Worm (Caenorhabditis elegans) whole organism, young adult: ENCODE measurements around the gene K02E10.6.

Source experiments
- B0261.1 ChIP-seq: sonication (generic microtip); optimal IDR thresholded peaks from 2 replicates; lab custom pipeline; 2016; ENCODE audit warnings: mild to moderate bottlenecking, missing genetic modification characterization, moderate library complexity, missing compliant biosample characterization
- C06A6.2 ChIP-seq: fragments of 200-800 bp; sonication (Bioruptor generic); conservative IDR thresholded peaks from 2 replicates; pipeline ENCODE4 v1.3.6; 2022; ENCODE audit warnings: missing genetic modification characterization, missing compliant biosample characterization
- F22D6.2 ChIP-seq: sonication (generic microtip); optimal IDR thresholded peaks from 2 replicates; lab custom pipeline; 2016; ENCODE audit warnings: mild to moderate bottlenecking, missing genetic modification characterization, missing compliant biosample characterization
- F33H1.4 ChIP-seq: fragments of 200-800 bp; sonication (Bioruptor generic); IDR thresholded peaks from 2 replicates; pipeline ENCODE4 v1.3.6; 2022; ENCODE audit warnings: missing genetic modification reagents, missing genetic modification characterization, missing compliant biosample characterization
- F37B4.10 ChIP-seq: fragments of 200-800 bp; sonication (Bioruptor generic); IDR thresholded peaks from 2 replicates; pipeline ENCODE4 v1.3.6; 2022; ENCODE audit warnings: missing genetic modification characterization, missing compliant biosample characterization
- F49E8.2 ChIP-seq: sonication (generic microtip); optimal IDR thresholded peaks from 3 replicates; lab custom pipeline; 2017; ENCODE audit warnings: missing genetic modification characterization, mild to moderate bottlenecking, missing compliant biosample characterization, antibody characterized with exemption, moderate library complexity; ENCODE audit not compliant: insufficient read depth
- F52B5.7 ChIP-seq: sonication (generic microtip); optimal IDR thresholded peaks from 2 replicates; lab custom pipeline; 2016; ENCODE audit warnings: mild to moderate bottlenecking, missing genetic modification characterization, missing compliant biosample characterization
- F57C9.4 ChIP-seq: sonication (generic microtip); optimal IDR thresholded peaks from 2 replicates; lab custom pipeline; 2017; ENCODE audit warnings: mild to moderate bottlenecking, missing genetic modification characterization, missing compliant biosample characterization
- T26A5.8 ChIP-seq: sonication (generic microtip); optimal IDR thresholded peaks from 2 replicates; lab custom pipeline; 2016; ENCODE audit warnings: missing genetic modification characterization, missing compliant biosample characterization
- Y56A3A.18 ChIP-seq: fragments of 200-800 bp; sonication (Bioruptor generic); IDR thresholded peaks from 2 replicates; pipeline ENCODE4 v1.3.6; 2022; ENCODE audit warnings: missing genetic modification reagents, missing genetic modification characterization, missing compliant biosample characterization
- Y67H2A.10 ChIP-seq: fragments of 200-800 bp; sonication (Bioruptor generic); conservative IDR thresholded peaks from 2 replicates; pipeline ENCODE4 v1.3.6; 2022; ENCODE audit warnings: missing genetic modification reagents, missing genetic modification characterization, missing compliant biosample characterization
- Y79H2A.3 ChIP-seq: fragments of 200-800 bp; sonication (Bioruptor generic); conservative IDR thresholded peaks from 2 replicates; pipeline ENCODE4 v1.3.6; 2022; ENCODE audit warnings: missing genetic modification reagents, missing genetic modification characterization, missing compliant biosample characterization
- ama-1 ChIP-seq, 3 experiments: fragments of 150-350 bp in 1 of 3; sonication (generic microtip) in 2 of 3; optimal IDR thresholded peaks; 2 replicates each; lab custom pipeline; 2014 to 2018; ENCODE audit warnings: missing biosample characterization in 2 of 3, missing genetic modification characterization in 2 of 3, missing genetic modification reagents in 2 of 3
- attf-5 ChIP-seq: fragments of 200-800 bp; sonication (Bioruptor generic); optimal IDR thresholded peaks from 2 replicates; lab custom pipeline; 2018; ENCODE audit warnings: mild to moderate bottlenecking, missing genetic modification characterization, missing compliant biosample characterization
- attf-6 ChIP-seq: fragments of 200-800 bp; sonication (Bioruptor generic); IDR thresholded peaks from 2 replicates; pipeline ENCODE4 v1.3.6; 2022; ENCODE audit warnings: missing genetic modification reagents, missing genetic modification characterization, missing compliant biosample characterization
- cebp-1 ChIP-seq, 2 experiments: fragments of 200-800 bp in 1 of 2; sonication (Bioruptor generic) in 1 of 2; sonication (generic microtip) in 1 of 2; IDR thresholded peaks in 1 of 2; optimal IDR thresholded peaks in 1 of 2; 2 replicates each; pipeline versions ENCODE4 v1.3.6 to Lab custom; 2017 to 2022; ENCODE audit warnings: missing compliant biosample characterization in 2 of 2, missing genetic modification characterization in 2 of 2, mild to moderate bottlenecking in 1 of 2, missing genetic modification reagents in 1 of 2, moderate library complexity in 1 of 2
- ceh-58 ChIP-seq: fragments of 200-800 bp; sonication (Bioruptor generic); IDR thresholded peaks from 2 replicates; pipeline ENCODE4 v1.3.6; 2022; ENCODE audit warnings: missing genetic modification characterization, missing compliant biosample characterization
- ceh-91 ChIP-seq: fragments of 200-800 bp; sonication (Bioruptor generic); IDR thresholded peaks from 2 replicates; pipeline ENCODE4 v1.3.6; 2022; ENCODE audit warnings: missing genetic modification reagents, missing genetic modification characterization, missing compliant biosample characterization
- chd-7 ChIP-seq: sonication (generic microtip); optimal IDR thresholded peaks from 2 replicates; lab custom pipeline; 2016; ENCODE audit warnings: mild to moderate bottlenecking, missing genetic modification characterization, moderate library complexity, missing compliant biosample characterization
- die-1 ChIP-seq: sonication (generic microtip); optimal IDR thresholded peaks from 2 replicates; lab custom pipeline; 2016; ENCODE audit warnings: missing genotype, mild to moderate bottlenecking, missing genetic modification characterization, missing compliant biosample characterization
- dox-1 ChIP-seq: fragments of 200-800 bp; sonication (Bioruptor generic); IDR thresholded peaks from 2 replicates; pipeline ENCODE4 v1.3.6; 2022; ENCODE audit warnings: missing genetic modification reagents, missing genetic modification characterization, missing compliant biosample characterization
- dpff-1 ChIP-seq: sonication (generic microtip); optimal IDR thresholded peaks from 2 replicates; lab custom pipeline; 2017; ENCODE audit warnings: mild to moderate bottlenecking, missing genetic modification characterization, missing compliant biosample characterization
- egrh-3 ChIP-seq: fragments of 200-800 bp; sonication (Bioruptor generic); IDR thresholded peaks from 2 replicates; pipeline ENCODE4 v1.3.6; 2022; ENCODE audit warnings: missing genetic modification reagents, missing genetic modification characterization, missing compliant biosample characterization
- ekl-4 ChIP-seq: fragments of 200-800 bp; sonication (Bioruptor generic); IDR thresholded peaks from 2 replicates; pipeline ENCODE4 v1.3.6; 2022; ENCODE audit warnings: missing genetic modification reagents, missing genetic modification characterization, missing compliant biosample characterization
- gei-17 ChIP-seq: fragments of 200-800 bp; sonication (Bioruptor generic); optimal IDR thresholded peaks from 2 replicates; lab custom pipeline; 2018; ENCODE audit warnings: mild to moderate bottlenecking, missing genetic modification characterization, missing compliant biosample characterization
- hlh-26 ChIP-seq: fragments of 200-800 bp; sonication (Bioruptor generic); conservative IDR thresholded peaks from 2 replicates; pipeline ENCODE4 v1.3.6; 2022; ENCODE audit warnings: missing genetic modification reagents, missing genetic modification characterization, missing compliant biosample characterization
- hmg-20 ChIP-seq: fragments of 200-800 bp; sonication (Bioruptor generic); IDR thresholded peaks from 2 replicates; pipeline ENCODE4 v1.3.6; 2022; ENCODE audit warnings: missing genetic modification reagents, missing genetic modification characterization, missing compliant biosample characterization
- hsf-1 ChIP-seq: fragments of 200-800 bp; sonication (Bioruptor generic); IDR thresholded peaks from 2 replicates; pipeline ENCODE4 v1.3.6; 2022; ENCODE audit warnings: missing genetic modification reagents, missing genetic modification characterization, missing compliant biosample characterization
- let-607 ChIP-seq, 2 experiments: fragments of 200-800 bp in 1 of 2; sonication (Bioruptor generic) in 1 of 2; sonication (generic microtip) in 1 of 2; optimal IDR thresholded peaks; 2 replicates each; lab custom pipeline; 2016 to 2018; ENCODE audit warnings: mild to moderate bottlenecking in 2 of 2, missing compliant biosample characterization in 2 of 2, missing genetic modification characterization in 2 of 2, moderate library complexity in 2 of 2, missing genotype in 1 of 2
- lin-35 ChIP-seq, 3 experiments: fragments of 150-350 bp in 2 of 3; sonication (generic microtip) in 1 of 3; optimal IDR thresholded peaks; 2 replicates each; lab custom pipeline; 2014 to 2018; ENCODE audit warnings: missing biosample characterization in 3 of 3, missing genetic modification characterization in 3 of 3, missing genetic modification reagents in 3 of 3
- lin-40 ChIP-seq: sonication (generic microtip); optimal IDR thresholded peaks from 2 replicates; lab custom pipeline; 2016; ENCODE audit warnings: missing genetic modification characterization, mild to moderate bottlenecking, missing compliant biosample characterization, missing genotype, missing genetic modification reagents
- lin-54 ChIP-seq: fragments of 200-800 bp; sonication (Bioruptor generic); optimal IDR thresholded peaks from 2 replicates; lab custom pipeline; 2018; ENCODE audit warnings: mild to moderate bottlenecking, missing genetic modification characterization, missing compliant biosample characterization
- madf-10 ChIP-seq: sonication (generic microtip); optimal IDR thresholded peaks from 2 replicates; lab custom pipeline; 2016; ENCODE audit warnings: mild to moderate bottlenecking, missing genetic modification characterization, missing compliant biosample characterization
- madf-8 ChIP-seq: fragments of 200-800 bp; sonication (Bioruptor generic); conservative IDR thresholded peaks from 2 replicates; pipeline ENCODE4 v1.3.6; 2022; ENCODE audit warnings: missing genetic modification reagents, missing genetic modification characterization, missing compliant biosample characterization
- mcd-1 ChIP-seq: fragments of 200-800 bp; sonication (Bioruptor generic); IDR thresholded peaks from 2 replicates; pipeline ENCODE4 v1.3.6; 2022; ENCODE audit warnings: missing genetic modification reagents, missing genetic modification characterization, missing compliant biosample characterization
- mes-4 ChIP-seq: sonication (generic microtip); optimal IDR thresholded peaks from 2 replicates; lab custom pipeline; 2016; ENCODE audit warnings: missing genotype, missing genetic modification characterization, missing compliant biosample characterization
- mxl-1 ChIP-seq: sonication (generic microtip); optimal IDR thresholded peaks from 2 replicates; lab custom pipeline; 2016; ENCODE audit warnings: missing genetic modification characterization, missing compliant biosample characterization
- nhr-179 ChIP-seq: sonication (generic microtip); optimal IDR thresholded peaks from 2 replicates; lab custom pipeline; 2016; ENCODE audit warnings: mild to moderate bottlenecking, missing genetic modification characterization, missing compliant biosample characterization
- nhr-90 ChIP-seq: sonication (generic microtip); optimal IDR thresholded peaks from 2 replicates; lab custom pipeline; 2016; ENCODE audit warnings: missing genotype, mild to moderate bottlenecking, missing genetic modification characterization, missing compliant biosample characterization
- rcor-1 ChIP-seq: fragments of 200-800 bp; sonication (Bioruptor generic); IDR thresholded peaks from 2 replicates; pipeline ENCODE4 v1.3.6; 2022; ENCODE audit warnings: missing genetic modification reagents, missing genetic modification characterization, missing compliant biosample characterization
- sdz-38 ChIP-seq: sonication (generic microtip); optimal IDR thresholded peaks from 2 replicates; lab custom pipeline; 2016; ENCODE audit warnings: missing genotype, missing genetic modification characterization, missing compliant biosample characterization
- snpc-1.1 ChIP-seq: sonication (generic microtip); optimal IDR thresholded peaks from 2 replicates; lab custom pipeline; 2017; ENCODE audit warnings: missing genetic modification characterization, mild to moderate bottlenecking, missing compliant biosample characterization, antibody characterized with exemption, moderate library complexity, missing genotype, missing genetic modification reagents; ENCODE audit not compliant: insufficient read depth
- snpc-1.3 ChIP-seq: sonication (generic microtip); optimal IDR thresholded peaks from 2 replicates; lab custom pipeline; 2017; ENCODE audit warnings: missing genetic modification characterization, mild to moderate bottlenecking, missing compliant biosample characterization, antibody characterized with exemption, moderate library complexity, missing genotype, missing genetic modification reagents; ENCODE audit not compliant: insufficient read depth
- sptf-2 ChIP-seq: fragments of 200-800 bp; sonication (Bioruptor generic); optimal IDR thresholded peaks from 2 replicates; lab custom pipeline; 2018; ENCODE audit warnings: mild to moderate bottlenecking, missing genetic modification characterization, missing compliant biosample characterization
- ztf-22 ChIP-seq: fragments of 200-800 bp; sonication (Bioruptor generic); optimal IDR thresholded peaks from 2 replicates; lab custom pipeline; 2018; ENCODE audit warnings: mild to moderate bottlenecking, missing genetic modification characterization, moderate library complexity, missing compliant biosample characterization
- ztf-26 ChIP-seq: sonication (generic microtip); optimal IDR thresholded peaks from 2 replicates; lab custom pipeline; 2017; ENCODE audit warnings: missing genetic modification characterization, missing compliant biosample characterization
- ztf-3 ChIP-seq: fragments of 200-800 bp; sonication (Bioruptor generic); optimal IDR thresholded peaks from 2 replicates; lab custom pipeline; 2018; ENCODE audit warnings: mild to moderate bottlenecking, missing genetic modification characterization, missing compliant biosample characterization

Gene K02E10.6

ce11 chrX:2527877-2528276, 45.3 kb upstream of the K02E10.6 start:
- TF ChIP-seq egrh-3 (GFP tag; lab: Robert Waterston, UW), result peak; percentile 58; the same call in 1 of the 2 replicates
- no peak for TF ChIP-seq ztf-26
- no peak for TF ChIP-seq gei-17
- TF ChIP-seq ceh-91, result no peak
- TF ChIP-seq attf-5 (GFP tag; lab: Kevin White, UChicago), result no peak
- TF ChIP-seq F33H1.4 (GFP tag; lab: Robert Waterston, UW), result no peak
- no peak for TF ChIP-seq C06A6.2 (GFP tag; lab: Robert Waterston, UW)
- TF ChIP-seq nhr-90 (tag; lab: Kevin White, UChicago), result peak; percentile 71
- peak; percentile 19; the same call in 1 of the 2 replicates for TF ChIP-seq Y56A3A.18 (GFP tag; lab: Robert Waterston, UW)
- no peak for TF ChIP-seq hlh-26
- peak; percentile 26 for TF ChIP-seq nhr-179 (tag; lab: Kevin White, UChicago)
- TF ChIP-seq die-1 (tag; lab: Kevin White, UChicago), result peak; percentile 74
- TF ChIP-seq let-607 (tag; optimal IDR thresholded peaks at IDR 0.05; lab: Kevin White, UChicago), result peak in 1 of 2 experiments; percentile 47
- TF ChIP-seq sdz-38 (tag; lab: Kevin White, UChicago), result no peak
- TF ChIP-seq F22D6.2 (tag; lab: Kevin White, UChicago), result peak; percentile 10
- TF ChIP-seq F57C9.4, result no peak
- TF ChIP-seq lin-35 (GFP tag; optimal IDR thresholded peaks at IDR 0.05; lab: Kevin White, UChicago), result peak in 1 of 3 experiments; percentile 45
- no peak for TF ChIP-seq hmg-20 (GFP tag; lab: Robert Waterston, UW)
- TF ChIP-seq ama-1 (optimal IDR thresholded peaks at IDR 0.05; lab: Kevin White, UChicago), result no peak
- TF ChIP-seq ama-1 (GFP tag; optimal IDR thresholded peaks at IDR 0.05; lab: Kevin White, UChicago), result peak; percentile 3 to 26
- no peak for TF ChIP-seq ztf-22 (GFP tag; lab: Kevin White, UChicago)
- TF ChIP-seq dpff-1, result no peak
- TF ChIP-seq mcd-1 (GFP tag; lab: Robert Waterston, UW), result peak; percentile 45; the same call in 1 of the 2 replicates
- TF ChIP-seq sptf-2, result no peak
- TF ChIP-seq hsf-1 (GFP tag; lab: Robert Waterston, UW), result 0 out of 2 replicates have a peak, but pooled peaks have one; percentile 30
- TF ChIP-seq ceh-58 (GFP tag; lab: Robert Waterston, UW), result no peak
- no peak for TF ChIP-seq cebp-1 (GFP tag; IDR thresholded peaks at IDR 0.05; lab: Robert Waterston, UW)
- peak; percentile 56 for TF ChIP-seq cebp-1 (tag; optimal IDR thresholded peaks at IDR 0.05; lab: Kevin White, UChicago)
- TF ChIP-seq F37B4.10 (GFP tag; lab: Robert Waterston, UW), result no peak
- TF ChIP-seq mxl-1 (tag; lab: Kevin White, UChicago), result peak; percentile 25
- TF ChIP-seq rcor-1, result 0 out of 2 replicates have a peak, but pooled peaks have one; percentile 36
- TF ChIP-seq Y79H2A.3 (GFP tag; lab: Robert Waterston, UW), result no peak
- 0 out of 2 replicates have a peak, but pooled peaks have one; percentile 26 for TF ChIP-seq attf-6
- TF ChIP-seq F52B5.7 (tag; lab: Kevin White, UChicago), result no peak
- peak; percentile 17 for TF ChIP-seq chd-7 (tag; lab: Kevin White, UChicago)
- peak; percentile 54 for TF ChIP-seq mes-4 (tag; lab: Kevin White, UChicago)
- peak; percentile 89 for TF ChIP-seq B0261.1
- no peak for TF ChIP-seq snpc-1.1 (tag; lab: Kevin White, UChicago)
- peak; percentile 31 for TF ChIP-seq snpc-1.3 (tag; lab: Kevin White, UChicago)
- TF ChIP-seq madf-10 (tag; lab: Kevin White, UChicago), result peak; percentile 53
- peak; percentile 39 for TF ChIP-seq T26A5.8 (tag; lab: Kevin White, UChicago)
- TF ChIP-seq ekl-4, result no peak
- TF ChIP-seq ztf-3 (GFP tag; lab: Kevin White, UChicago), result no peak
- TF ChIP-seq dox-1, result peak; percentile 81
- no peak for TF ChIP-seq Y67H2A.10 (GFP tag; lab: Robert Waterston, UW)
- no peak for TF ChIP-seq madf-8
- no peak for TF ChIP-seq lin-54 (GFP tag; lab: Kevin White, UChicago)
- peak; percentile 33 for TF ChIP-seq lin-40 (tag; lab: Kevin White, UChicago)
- TF ChIP-seq F49E8.2 (tag; lab: Kevin White, UChicago), result no peak
